Worm (Caenorhabditis elegans) whole organism, L2 larva: Measurements from ENCODE around the gene F37B12.3.

Experiments
- ceh-16 ChIP-seq: fragments of 150-350 bp; optimal IDR thresholded peaks from 2 replicates; lab custom pipeline; 2014; ENCODE audit warnings: missing biosample characterization, missing genetic modification characterization
- nhr-12 ChIP-seq: fragments of 150-350 bp; optimal IDR thresholded peaks from 2 replicates; lab custom pipeline; 2014; ENCODE audit warnings: missing biosample characterization, missing genetic modification characterization
- zag-1 ChIP-seq: fragments of 150-350 bp; optimal IDR thresholded peaks from 2 replicates; lab custom pipeline; 2014; ENCODE audit warnings: missing biosample characterization, missing genetic modification characterization

DNA sequence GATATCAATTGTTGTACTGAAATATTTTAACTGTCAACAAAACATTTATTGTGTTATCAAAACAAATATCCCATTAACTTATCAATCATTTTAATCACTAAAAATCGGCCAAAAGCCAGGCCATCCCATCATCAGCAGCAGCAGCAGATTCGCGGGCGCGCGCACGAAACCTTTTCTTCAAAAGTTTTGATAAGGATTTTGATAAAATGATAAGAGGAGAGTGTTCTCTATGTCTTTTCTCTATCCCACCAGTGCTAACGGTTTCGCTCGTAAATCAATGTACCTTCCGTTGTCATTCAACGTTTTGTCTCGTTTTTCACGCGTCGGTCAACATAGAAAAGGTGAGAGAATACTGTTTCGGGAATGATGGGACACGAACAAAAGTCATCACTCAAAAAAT, 13.1 kb downstream of the F37B12.3 start:
- TF ChIP-seq zag-1 (tag; lab: Kevin White, UChicago) = no peak
- no peak for TF ChIP-seq nhr-12 (tag; lab: Kevin White, UChicago)
- no peak for TF ChIP-seq ceh-16 (tag; lab: Kevin White, UChicago)
